Fruit fly (Drosophila melanogaster): ENCODE results near the gene CG18094.

dm6 chr2L:19455723-19456122, 34.3 kb upstream of the CG18094 start:
- TF ChIP-seq Ets96B (tag; optimal IDR thresholded peaks at IDR 0.05) = no peak
- TF ChIP-seq CG16779 (tag; optimal IDR thresholded peaks at IDR 0.05) = no peak
- no peak for TF ChIP-seq topi (GFP tag; optimal IDR thresholded peaks at IDR 0.05)
- no peak for TF ChIP-seq CG8119 (GFP tag; IDR thresholded peaks at IDR 0.05)
- no peak for TF ChIP-seq Lpt (GFP tag; optimal IDR thresholded peaks at IDR 0.05)
- no peak for TF ChIP-seq acj6 (GFP tag; optimal IDR thresholded peaks at IDR 0.05)
